Fruit fly (Drosophila melanogaster): Measurements from ENCODE around the gene Art6.
A peak's percentile ranks its signal among the peaks of the same experiment; 100 is the strongest.

Art6 gene

DNA sequence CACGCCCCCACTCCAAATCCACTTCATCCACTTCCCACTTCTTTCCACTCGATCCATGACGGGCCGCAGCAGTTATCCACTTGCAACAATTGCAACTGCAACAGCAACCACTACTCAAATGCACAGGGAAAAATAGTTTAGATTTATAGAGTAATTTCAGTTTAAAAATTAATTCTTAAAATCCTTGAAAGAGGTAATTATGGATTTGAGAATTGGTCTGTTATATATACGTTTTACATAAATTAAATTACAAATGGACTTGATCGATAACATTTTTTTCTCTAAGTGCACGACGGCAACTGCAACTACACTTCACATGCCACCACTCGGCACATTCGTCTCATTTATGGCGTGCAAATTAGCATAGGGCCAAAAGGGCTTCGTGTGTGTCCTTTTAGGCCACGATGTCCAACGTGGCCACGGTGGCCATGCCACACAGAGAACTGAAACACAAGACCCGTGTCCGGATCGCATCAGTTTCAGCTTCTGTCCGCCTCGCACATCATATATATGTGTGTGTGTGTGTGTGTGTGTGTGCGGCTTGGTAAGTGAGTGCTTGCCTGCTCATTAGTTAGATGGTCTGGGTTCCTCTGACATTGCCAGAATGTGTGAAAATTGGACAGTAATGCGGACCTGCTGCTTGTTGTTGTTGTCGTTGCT, 39.4 kb upstream of the Art6 start (continued):
- TF ChIP-seq spab (GFP tag; optimal IDR thresholded peaks at IDR 0.05) (peak; percentile 84), CG31627 (GFP tag; optimal IDR thresholded peaks at IDR 0.05) (peak; percentile 59), CG8632 (GFP tag; optimal IDR thresholded peaks at IDR 0.05) (peak; percentile 76), net (GFP tag; optimal IDR thresholded peaks at IDR 0.05) (peak; percentile 77), CG32006 (GFP tag; optimal IDR thresholded peaks at IDR 0.05) (peak; percentile 85), CG9139 (GFP tag; optimal IDR thresholded peaks at IDR 0.05) (peak; percentile 82), CG8119 (GFP tag; IDR thresholded peaks at IDR 0.05) (peak; percentile 87), lz (GFP tag; optimal IDR thresholded peaks at IDR 0.05) (peak; percentile 73), Eip93F (GFP tag; optimal IDR thresholded peaks at IDR 0.05) (no peak), topi (GFP tag; optimal IDR thresholded peaks at IDR 0.05) (peak; percentile 67), CG6808 (GFP tag; optimal IDR thresholded peaks at IDR 0.05) (peak; percentile 88), dsx (GFP tag; optimal IDR thresholded peaks at IDR 0.05; ENCODE audit: poor library complexity, severe bottlenecking) (peak; percentile 92), CG8319 (GFP tag; optimal IDR thresholded peaks at IDR 0.05) (peak; percentile 68), eg (GFP tag; IDR thresholded peaks at IDR 0.05) (peak; percentile 90), dac (GFP tag; optimal IDR thresholded peaks at IDR 0.05) (peak; percentile 17), CG6276 (GFP tag; optimal IDR thresholded peaks at IDR 0.05) (peak; percentile 82), Hr4 (GFP tag; optimal IDR thresholded peaks at IDR 0.05) (peak; percentile 88), Ets21C (GFP tag; optimal IDR thresholded peaks at IDR 0.05) (peak; percentile 30), fd59A (GFP tag; optimal IDR thresholded peaks at IDR 0.05) (peak; percentile 73), achi (GFP tag; optimal IDR thresholded peaks at IDR 0.05) (peak; percentile 86), CG34406 (GFP tag; optimal IDR thresholded peaks at IDR 0.05) (peak; percentile 69), CG7368 (GFP tag; optimal IDR thresholded peaks at IDR 0.05) (peak; percentile 62)

DNA sequence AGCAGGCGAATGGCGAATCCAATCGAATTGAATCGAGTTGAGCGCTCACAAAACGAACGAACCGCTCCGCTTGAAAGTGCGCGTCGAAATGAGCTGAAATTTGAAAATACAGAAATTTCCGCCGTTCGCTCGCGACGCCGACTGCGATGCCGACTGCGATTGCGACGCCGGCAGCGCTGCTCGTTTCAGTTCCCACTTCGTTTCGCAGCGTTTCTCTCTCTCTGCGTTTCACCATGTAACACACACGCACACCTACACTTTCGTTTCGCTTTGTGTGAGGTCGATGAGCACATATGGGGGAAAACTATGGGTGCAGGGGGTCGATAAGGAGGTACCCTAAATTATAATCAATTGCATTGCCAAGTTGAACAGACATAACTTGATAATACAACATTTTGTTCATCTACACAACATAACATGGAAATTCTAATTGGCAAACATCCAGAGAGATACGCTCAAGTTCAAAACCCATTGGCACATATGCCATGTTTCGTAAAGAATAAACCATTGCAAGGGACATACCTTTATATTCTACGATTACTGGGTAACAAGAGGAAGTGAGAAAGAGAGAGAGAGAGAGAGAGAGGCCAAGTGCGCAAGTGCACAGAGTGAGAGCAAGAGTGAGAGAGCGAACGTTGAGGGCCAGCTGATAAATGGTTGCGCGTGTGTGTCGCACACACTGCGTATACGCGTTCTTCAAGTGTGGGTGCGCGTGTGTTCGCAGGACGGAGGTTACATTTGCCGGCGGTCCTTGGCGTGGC, 37.8 kb upstream of the Art6 start:
- TF ChIP-seq pdm3 (GFP tag; optimal IDR thresholded peaks at IDR 0.05) (peak; percentile 97), CG11762 (GFP tag; optimal IDR thresholded peaks at IDR 0.05; ENCODE audit: insufficient read depth) (peak; percentile 86), net (GFP tag; optimal IDR thresholded peaks at IDR 0.05) (peak; percentile 96), CG8632 (GFP tag; optimal IDR thresholded peaks at IDR 0.05) (peak; percentile 95), CG11294 (GFP tag; IDR thresholded peaks at IDR 0.05) (peak; percentile 88), OdsH (GFP tag; optimal IDR thresholded peaks at IDR 0.05) (peak; percentile 96), Eip78C (GFP tag) (peak; percentile 99), vri (GFP tag; optimal IDR thresholded peaks at IDR 0.05) (peak; percentile 97), cyc (GFP tag; optimal IDR thresholded peaks at IDR 0.05) (peak; percentile 97), fd59A (GFP tag; optimal IDR thresholded peaks at IDR 0.05) (peak; percentile 89), CG8119 (GFP tag; IDR thresholded peaks at IDR 0.05) (peak; percentile 95), ss (GFP tag; optimal IDR thresholded peaks at IDR 0.05) (peak; percentile 92), CG4318 (GFP tag; optimal IDR thresholded peaks at IDR 0.05) (peak; percentile 90), acj6 (GFP tag; optimal IDR thresholded peaks at IDR 0.05) (peak; percentile 97), Blimp-1 (GFP tag; optimal IDR thresholded peaks at IDR 0.05) (peak; percentile 91), CG1621 (tag; optimal IDR thresholded peaks at IDR 0.05) (peak; percentile 91), Sox14 (GFP tag; optimal IDR thresholded peaks at IDR 0.05) (peak; percentile 97), CG32006 (GFP tag; optimal IDR thresholded peaks at IDR 0.05) (peak; percentile 96), Hr39 (GFP tag; optimal IDR thresholded peaks at IDR 0.05) (peak; percentile 97), CG16779 (tag; optimal IDR thresholded peaks at IDR 0.05) (peak; percentile 92), fd85E (GFP tag; optimal IDR thresholded peaks at IDR 0.05) (peak; percentile 93), CG6792 (GFP tag; optimal IDR thresholded peaks at IDR 0.05) (peak; percentile 97), Gug (GFP tag; IDR thresholded peaks at IDR 0.05) (peak; percentile 90), CG31627 (GFP tag; optimal IDR thresholded peaks at IDR 0.05) (peak; percentile 98), Smox (GFP tag; optimal IDR thresholded peaks at IDR 0.05) (peak; percentile 95), eg (GFP tag; IDR thresholded peaks at IDR 0.05) (peak; percentile 86), Eip93F (GFP tag; optimal IDR thresholded peaks at IDR 0.05) (peak; percentile 73), CG15336 (GFP tag; IDR thresholded peaks at IDR 0.05) (peak; percentile 94), CG3032 (tag; optimal IDR thresholded peaks at IDR 0.05) (peak; percentile 93), CG6163 (GFP tag; IDR thresholded peaks at IDR 0.05) (peak; percentile 92), CG3919 (GFP tag; optimal IDR thresholded peaks at IDR 0.05) (peak; percentile 97), Hr38 (GFP tag; optimal IDR thresholded peaks at IDR 0.05) (peak; percentile 69), CG11902 (GFP tag; optimal IDR thresholded peaks at IDR 0.05) (peak; percentile 96), Ets21C (GFP tag; optimal IDR thresholded peaks at IDR 0.05) (peak; percentile 95), achi (GFP tag; optimal IDR thresholded peaks at IDR 0.05) (peak; percentile 95)

All from whole organism, prepupa.